Worm (Caenorhabditis elegans) whole organism, L4 larva: ENCODE measurements around the gene rei-1.

Experiments
- F44E2.7 ChIP-seq: fragments of 200-800 bp; sonication (Bioruptor generic); IDR thresholded peaks from 2 replicates; pipeline ENCODE4 v2.1.2; 2022; ENCODE audit warnings: missing genetic modification characterization, missing compliant biosample characterization
- ZK546.5 ChIP-seq, 2 experiments: sonication (generic microtip); optimal IDR thresholded peaks; 2 replicates each; lab custom pipeline; 2017; ENCODE audit warnings: missing biosample characterization in 2 of 2, missing genetic modification characterization in 2 of 2
- ama-1 ChIP-seq: fragments of 150-350 bp; optimal IDR thresholded peaks from 2 replicates; lab custom pipeline; 2014; ENCODE audit warnings: inconsistent platforms, mixed read lengths
- ceh-82 ChIP-seq: sonication (generic microtip); optimal IDR thresholded peaks from 2 replicates; lab custom pipeline; 2017; ENCODE audit warnings: missing biosample characterization, missing genetic modification characterization
- dmd-6 ChIP-seq: fragments of 200-800 bp; sonication (Bioruptor generic); IDR thresholded peaks from 2 replicates; pipeline ENCODE4 v1.3.6; 2022; ENCODE audit warnings: missing genetic modification reagents, missing genetic modification characterization, missing compliant biosample characterization
- lin-1 ChIP-seq: fragments of 200-800 bp; sonication (Bioruptor generic); IDR thresholded peaks from 2 replicates; pipeline ENCODE4 v1.3.6; 2022; ENCODE audit warnings: missing genetic modification reagents, missing genetic modification characterization, missing compliant biosample characterization
- lsy-2 ChIP-seq, 2 experiments: fragments of 150-350 bp in 1 of 2; sonication (generic microtip) in 1 of 2; optimal IDR thresholded peaks; 2 replicates each; lab custom pipeline; 2014 to 2017; ENCODE audit warnings: missing biosample characterization in 2 of 2, missing genetic modification characterization in 2 of 2
- mep-1 ChIP-seq: fragments of 150-350 bp; sonication (generic microtip); optimal IDR thresholded peaks from 3 replicates; lab custom pipeline; 2014; ENCODE audit warnings: missing biosample characterization, missing genetic modification characterization
- nhr-25 ChIP-seq: sonication (generic microtip); optimal IDR thresholded peaks from 2 replicates; lab custom pipeline; 2017; ENCODE audit warnings: missing genetic modification characterization, mild to moderate bottlenecking, missing compliant biosample characterization, antibody characterized with exemption, moderate library complexity, borderline replicate concordance; ENCODE audit not compliant: insufficient read depth
- sdz-12 ChIP-seq: fragments of 200-800 bp; sonication (Bioruptor generic); optimal IDR thresholded peaks from 2 replicates; lab custom pipeline; 2018; ENCODE audit warnings: mild to moderate bottlenecking, missing genetic modification characterization, missing compliant biosample characterization
- spr-1 ChIP-seq: sonication (generic microtip); optimal IDR thresholded peaks from 2 replicates; lab custom pipeline; 2016; ENCODE audit warnings: mild to moderate bottlenecking, missing genetic modification characterization, missing compliant biosample characterization
- spr-3 ChIP-seq: fragments of 200-800 bp; sonication (Bioruptor generic); optimal IDR thresholded peaks from 2 replicates; lab custom pipeline; 2018; ENCODE audit warnings: mild to moderate bottlenecking, missing genetic modification characterization, missing compliant biosample characterization
- unc-62 ChIP-seq, 3 experiments: fragments of 150-350 bp in 1 of 3; sonication (generic microtip); optimal IDR thresholded peaks in 2 of 3; peaks in 1 of 3; 1 replicate in 1 of 3; 2 replicates in 2 of 3; lab custom pipeline; 2014 to 2017; ENCODE audit warnings: missing biosample characterization in 3 of 3, missing genetic modification characterization in 3 of 3, missing genetic modification reagents in 3 of 3, missing genotype in 1 of 3

DNA sequence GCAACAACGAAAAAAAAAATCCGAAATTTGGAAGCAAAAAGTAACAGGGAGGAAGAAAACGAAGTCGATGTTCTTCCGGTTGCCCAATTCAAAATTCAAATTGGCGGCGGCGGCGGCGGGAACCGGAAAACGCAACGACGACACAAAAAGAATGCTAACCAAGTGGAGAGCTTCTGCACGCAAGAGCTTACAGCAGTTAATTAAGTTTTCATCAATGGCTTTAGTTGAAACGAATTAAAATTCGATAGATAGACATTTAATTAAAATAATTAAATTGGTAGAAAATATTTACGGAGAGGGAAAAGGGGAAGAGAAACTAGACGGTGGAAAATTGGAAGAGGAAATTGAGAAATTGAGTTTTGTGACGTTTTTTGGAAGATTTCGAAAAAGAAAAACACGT is 27.8 kb downstream of the rei-1 start:
- TF ChIP-seq F44E2.7 (GFP tag; lab: Robert Waterston, UW) (no peak), unc-62 (GFP tag; optimal IDR thresholded peaks at IDR 0.05 in 1 of 2; lab: Kevin White, UChicago) (no peak), unc-62 (tag; optimal IDR thresholded peaks at IDR 0.05; lab: Kevin White, UChicago) (no peak), lsy-2 (tag; optimal IDR thresholded peaks at IDR 0.05; lab: Kevin White, UChicago) (no peak), ZK546.5 (tag; optimal IDR thresholded peaks at IDR 0.05; lab: Kevin White, UChicago) (no peak), sdz-12 (GFP tag; lab: Kevin White, UChicago) (no peak), lin-1 (GFP tag; lab: Robert Waterston, UW) (no peak), ama-1 (no peak), dmd-6 (GFP tag; lab: Robert Waterston, UW) (no peak), nhr-25 (tag; lab: Kevin White, UChicago) (no peak), spr-1 (no peak), mep-1 (tag; lab: Kevin White, UChicago) (no peak), ceh-82 (tag; lab: Kevin White, UChicago) (no peak), spr-3 (GFP tag; lab: Kevin White, UChicago) (no peak)
